Worm (Caenorhabditis elegans): ENCODE data around the gene F55C12.6.
A peak's percentile ranks its signal among the peaks of the same experiment; 100 is the strongest.

F55C12.6 gene

ce11 chrII:5836153-5836719 is 39.7 kb downstream of the F55C12.6 start, which contains the start of gene fzo-1:
Gene fzo-1 (minus strand): TSS chrII:5836203.
- TF ChIP-seq pax-1 (tag; optimal IDR thresholded peaks at IDR 0.05), result peak; percentile 49
- no peak for TF ChIP-seq lin-11 (tag; optimal IDR thresholded peaks at IDR 0.05)
- TF ChIP-seq elt-4 (tag; optimal IDR thresholded peaks at IDR 0.05), result no peak
- TF ChIP-seq zip-5 (tag; optimal IDR thresholded peaks at IDR 0.05), result peak; percentile 96
- TF ChIP-seq pha-4 (tag; optimal IDR thresholded peaks at IDR 0.05), result no peak
- no peak for TF ChIP-seq hlh-30 (tag; optimal IDR thresholded peaks at IDR 0.05; ENCODE audit: insufficient read depth)
- no peak for TF ChIP-seq K09A11.1 (tag; optimal IDR thresholded peaks at IDR 0.05; ENCODE audit: insufficient read depth)
- TF ChIP-seq fkh-10 (GFP tag; optimal IDR thresholded peaks at IDR 0.05), result no peak
- TF ChIP-seq lim-6 (tag; optimal IDR thresholded peaks at IDR 0.05), result peak; percentile 86
- peak; percentile 81 for TF ChIP-seq ahr-1 (tag; optimal IDR thresholded peaks at IDR 0.05)
- peak; percentile 28 for TF ChIP-seq ceh-18 (tag; optimal IDR thresholded peaks at IDR 0.05)
- TF ChIP-seq ref-2 (tag; optimal IDR thresholded peaks at IDR 0.05), result peak; percentile 91
- no peak for TF ChIP-seq unc-55 (GFP tag; optimal IDR thresholded peaks at IDR 0.05)
- peak; percentile 54 for TF ChIP-seq pha-2 (tag; optimal IDR thresholded peaks at IDR 0.05)
- TF ChIP-seq sox-2 (GFP tag; IDR thresholded peaks at IDR 0.05), result no peak
- TF ChIP-seq unc-42 (tag; optimal IDR thresholded peaks at IDR 0.05), result peak; percentile 71
- peak; percentile 42 for TF ChIP-seq gmeb-2 (tag; optimal IDR thresholded peaks at IDR 0.05)
- TF ChIP-seq syd-9 (tag; optimal IDR thresholded peaks at IDR 0.05), result peak; percentile 16
- peak; percentile 68 for TF ChIP-seq ztf-16 (tag; optimal IDR thresholded peaks at IDR 0.05)
- no peak for TF ChIP-seq nfya-1 (tag; optimal IDR thresholded peaks at IDR 0.05)
- TF ChIP-seq ceh-48 (tag; optimal IDR thresholded peaks at IDR 0.05), result peak; percentile 23
- peak; percentile 60 for TF ChIP-seq hlh-15 (tag; optimal IDR thresholded peaks at IDR 0.05)
- TF ChIP-seq ceh-14 (tag; optimal IDR thresholded peaks at IDR 0.05), result peak; percentile 88
- TF ChIP-seq eyg-1 (tag; optimal IDR thresholded peaks at IDR 0.05), result peak; percentile 67
- no peak for TF ChIP-seq ceh-45 (GFP tag; IDR thresholded peaks at IDR 0.05)
- no peak for TF ChIP-seq pros-1 (tag; optimal IDR thresholded peaks at IDR 0.05)
- TF ChIP-seq dve-1 (tag; optimal IDR thresholded peaks at IDR 0.05), result no peak
- peak; percentile 68 for TF ChIP-seq sdc-2 (tag; optimal IDR thresholded peaks at IDR 0.05)
- TF ChIP-seq dmd-4 (tag; optimal IDR thresholded peaks at IDR 0.05; ENCODE audit: borderline replicate concordance), result peak; percentile 36
- no peak for TF ChIP-seq C38D4.7 (GFP tag; optimal IDR thresholded peaks at IDR 0.05)
- TF ChIP-seq nhr-232 (tag; optimal IDR thresholded peaks at IDR 0.05), result no peak
- peak; percentile 35 for TF ChIP-seq ceh-24 (tag; optimal IDR thresholded peaks at IDR 0.05)
- peak; percentile 80 for TF ChIP-seq F13H6.1 (tag; optimal IDR thresholded peaks at IDR 0.05)
- no peak for TF ChIP-seq madf-2 (tag; optimal IDR thresholded peaks at IDR 0.05)
- no peak for TF ChIP-seq K02D7.2 (tag; optimal IDR thresholded peaks at IDR 0.05)
- TF ChIP-seq elt-2 (tag; optimal IDR thresholded peaks at IDR 0.05), result peak; percentile 97
- TF ChIP-seq C08G9.2 (tag; optimal IDR thresholded peaks at IDR 0.05), result peak; percentile 90
- TF ChIP-seq sox-4 (tag; optimal IDR thresholded peaks at IDR 0.05), result no peak
- TF ChIP-seq tbx-2 (tag; optimal IDR thresholded peaks at IDR 0.05), result peak; percentile 95
- no peak for TF ChIP-seq T23F11.4 (GFP tag; optimal IDR thresholded peaks at IDR 0.05)
- peak; percentile 92 for TF ChIP-seq hlh-8 (tag; optimal IDR thresholded peaks at IDR 0.05)
- no peak for TF ChIP-seq ceh-30 (tag; optimal IDR thresholded peaks at IDR 0.05)
- TF ChIP-seq ceh-9 (tag; optimal IDR thresholded peaks at IDR 0.05), result no peak
- peak; percentile 40 for TF ChIP-seq mec-3 (tag; optimal IDR thresholded peaks at IDR 0.05; ENCODE audit: borderline replicate concordance)
- TF ChIP-seq fkh-6 (tag; optimal IDR thresholded peaks at IDR 0.05), result peak; percentile 60
- TF ChIP-seq nhr-11 (tag; optimal IDR thresholded peaks at IDR 0.05), result no peak
- TF ChIP-seq ceh-34 (tag; optimal IDR thresholded peaks at IDR 0.05), result peak; percentile 75
- TF ChIP-seq rnt-1 (tag; optimal IDR thresholded peaks at IDR 0.05), result peak; percentile 59
- TF ChIP-seq odd-2 (tag; optimal IDR thresholded peaks at IDR 0.05), result no peak
- peak; percentile 16 for TF ChIP-seq npax-4 (tag; optimal IDR thresholded peaks at IDR 0.05)
- no peak for TF ChIP-seq pat-9 (tag; optimal IDR thresholded peaks at IDR 0.05)
- peak; percentile 92 for TF ChIP-seq ets-4 (tag; optimal IDR thresholded peaks at IDR 0.05)
- peak; percentile 99 for TF ChIP-seq ceh-31 (tag; optimal IDR thresholded peaks at IDR 0.05)

Measured in whole organism, late embryonic.